Worm (Caenorhabditis elegans) whole organism, young adult: ENCODE results near the gene cin-4.

Source experiments
- B0019.2 ChIP-seq: fragments of 200-800 bp; sonication (Bioruptor generic); conservative IDR thresholded peaks from 2 replicates; pipeline ENCODE4 v1.3.6; 2022; ENCODE audit warnings: missing genetic modification reagents, missing genetic modification characterization, missing compliant biosample characterization
- D2030.7 ChIP-seq: fragments of 200-800 bp; sonication (Bioruptor generic); IDR thresholded peaks from 2 replicates; pipeline ENCODE4 v1.3.6; 2022; ENCODE audit warnings: missing genetic modification reagents, missing genetic modification characterization, missing compliant biosample characterization
- F33H1.4 ChIP-seq: fragments of 200-800 bp; sonication (Bioruptor generic); IDR thresholded peaks from 2 replicates; pipeline ENCODE4 v1.3.6; 2022; ENCODE audit warnings: missing genetic modification reagents, missing genetic modification characterization, missing compliant biosample characterization
- F52B5.7 ChIP-seq: sonication (generic microtip); optimal IDR thresholded peaks from 2 replicates; lab custom pipeline; 2016; ENCODE audit warnings: mild to moderate bottlenecking, missing genetic modification characterization, missing compliant biosample characterization
- Y95B8A.8 ChIP-seq: fragments of 200-800 bp; sonication (Bioruptor generic); IDR thresholded peaks from 2 replicates; pipeline ENCODE4 v1.3.6; 2022; ENCODE audit warnings: missing genetic modification reagents, missing genetic modification characterization, missing compliant biosample characterization
- attf-5 ChIP-seq: fragments of 200-800 bp; sonication (Bioruptor generic); optimal IDR thresholded peaks from 2 replicates; lab custom pipeline; 2018; ENCODE audit warnings: mild to moderate bottlenecking, missing genetic modification characterization, missing compliant biosample characterization
- cebp-1 ChIP-seq, 2 experiments: fragments of 200-800 bp in 1 of 2; sonication (Bioruptor generic) in 1 of 2; sonication (generic microtip) in 1 of 2; IDR thresholded peaks in 1 of 2; optimal IDR thresholded peaks in 1 of 2; 2 replicates each; pipeline versions ENCODE4 v1.3.6 to Lab custom; 2017 to 2022; ENCODE audit warnings: missing compliant biosample characterization in 2 of 2, missing genetic modification characterization in 2 of 2, mild to moderate bottlenecking in 1 of 2, missing genetic modification reagents in 1 of 2, moderate library complexity in 1 of 2
- ceh-91 ChIP-seq: fragments of 200-800 bp; sonication (Bioruptor generic); IDR thresholded peaks from 2 replicates; pipeline ENCODE4 v1.3.6; 2022; ENCODE audit warnings: missing genetic modification reagents, missing genetic modification characterization, missing compliant biosample characterization
- die-1 ChIP-seq: sonication (generic microtip); optimal IDR thresholded peaks from 2 replicates; lab custom pipeline; 2016; ENCODE audit warnings: missing genotype, mild to moderate bottlenecking, missing genetic modification characterization, missing compliant biosample characterization
- dox-1 ChIP-seq: fragments of 200-800 bp; sonication (Bioruptor generic); IDR thresholded peaks from 2 replicates; pipeline ENCODE4 v1.3.6; 2022; ENCODE audit warnings: missing genetic modification reagents, missing genetic modification characterization, missing compliant biosample characterization
- dpff-1 ChIP-seq: sonication (generic microtip); optimal IDR thresholded peaks from 2 replicates; lab custom pipeline; 2017; ENCODE audit warnings: mild to moderate bottlenecking, missing genetic modification characterization, missing compliant biosample characterization
- dpl-1 ChIP-seq: fragments of 150-350 bp; optimal IDR thresholded peaks from 2 replicates; lab custom pipeline; 2014; ENCODE audit warnings: missing biosample characterization, missing genetic modification reagents, missing genetic modification characterization
- efl-1 ChIP-seq: fragments of 150-350 bp; optimal IDR thresholded peaks from 2 replicates; lab custom pipeline; 2014; ENCODE audit warnings: missing biosample characterization, missing genetic modification reagents, missing genetic modification characterization
- egl-44 ChIP-seq: fragments of 200-800 bp; sonication (Bioruptor generic); IDR thresholded peaks from 2 replicates; pipeline ENCODE4 v1.3.6; 2022; ENCODE audit warnings: missing genetic modification reagents, missing genetic modification characterization, missing compliant biosample characterization
- egrh-3 ChIP-seq: fragments of 200-800 bp; sonication (Bioruptor generic); IDR thresholded peaks from 2 replicates; pipeline ENCODE4 v1.3.6; 2022; ENCODE audit warnings: missing genetic modification reagents, missing genetic modification characterization, missing compliant biosample characterization
- ets-4 ChIP-seq: fragments of 200-800 bp; sonication (Bioruptor generic); optimal IDR thresholded peaks from 2 replicates; lab custom pipeline; 2018; ENCODE audit warnings: mild to moderate bottlenecking, missing genetic modification characterization, missing compliant biosample characterization
- hlh-26 ChIP-seq: fragments of 200-800 bp; sonication (Bioruptor generic); conservative IDR thresholded peaks from 2 replicates; pipeline ENCODE4 v1.3.6; 2022; ENCODE audit warnings: missing genetic modification reagents, missing genetic modification characterization, missing compliant biosample characterization
- hmg-1.2 ChIP-seq: fragments of 200-800 bp; sonication (Bioruptor generic); IDR thresholded peaks from 2 replicates; pipeline ENCODE4 v1.3.6; 2022; ENCODE audit warnings: missing genetic modification reagents, missing genetic modification characterization, missing compliant biosample characterization
- lin-35 ChIP-seq, 3 experiments: fragments of 150-350 bp in 2 of 3; sonication (generic microtip) in 1 of 3; optimal IDR thresholded peaks; 2 replicates each; lab custom pipeline; 2014 to 2018; ENCODE audit warnings: missing biosample characterization in 3 of 3, missing genetic modification characterization in 3 of 3, missing genetic modification reagents in 3 of 3
- lin-54 ChIP-seq: fragments of 200-800 bp; sonication (Bioruptor generic); optimal IDR thresholded peaks from 2 replicates; lab custom pipeline; 2018; ENCODE audit warnings: mild to moderate bottlenecking, missing genetic modification characterization, missing compliant biosample characterization
- lsl-1 ChIP-seq: fragments of 200-800 bp; sonication (Bioruptor generic); optimal IDR thresholded peaks from 2 replicates; lab custom pipeline; 2018; ENCODE audit warnings: mild to moderate bottlenecking, missing genetic modification characterization, moderate library complexity, missing compliant biosample characterization
- madf-10 ChIP-seq: sonication (generic microtip); optimal IDR thresholded peaks from 2 replicates; lab custom pipeline; 2016; ENCODE audit warnings: mild to moderate bottlenecking, missing genetic modification characterization, missing compliant biosample characterization
- madf-3 ChIP-seq: fragments of 200-800 bp; sonication (Bioruptor generic); IDR thresholded peaks from 2 replicates; pipeline ENCODE4 v1.3.6; 2022; ENCODE audit warnings: missing genetic modification reagents, missing genetic modification characterization, missing compliant biosample characterization
- madf-6 ChIP-seq: fragments of 200-800 bp; sonication (Bioruptor generic); IDR thresholded peaks from 2 replicates; pipeline ENCODE4 v1.3.6; 2022; ENCODE audit warnings: missing genetic modification reagents, missing genetic modification characterization, missing compliant biosample characterization
- madf-8 ChIP-seq: fragments of 200-800 bp; sonication (Bioruptor generic); conservative IDR thresholded peaks from 2 replicates; pipeline ENCODE4 v1.3.6; 2022; ENCODE audit warnings: missing genetic modification reagents, missing genetic modification characterization, missing compliant biosample characterization
- mcd-1 ChIP-seq: fragments of 200-800 bp; sonication (Bioruptor generic); IDR thresholded peaks from 2 replicates; pipeline ENCODE4 v1.3.6; 2022; ENCODE audit warnings: missing genetic modification reagents, missing genetic modification characterization, missing compliant biosample characterization
- nhr-80 ChIP-seq: sonication (generic microtip); optimal IDR thresholded peaks from 2 replicates; lab custom pipeline; 2016; ENCODE audit warnings: missing genetic modification characterization, missing compliant biosample characterization
- pbrm-1 ChIP-seq: fragments of 200-800 bp; sonication (Bioruptor generic); IDR thresholded peaks from 2 replicates; pipeline ENCODE4 v1.3.6; 2022; ENCODE audit warnings: missing genetic modification reagents, missing genetic modification characterization, missing compliant biosample characterization
- repo-1 ChIP-seq: sonication (generic microtip); optimal IDR thresholded peaks from 2 replicates; lab custom pipeline; 2017; ENCODE audit warnings: mild to moderate bottlenecking, missing genetic modification characterization, missing compliant biosample characterization
- rpc-1 ChIP-seq, 2 experiments: fragments of 150-350 bp in 1 of 2; sonication (generic microtip) in 1 of 2; optimal IDR thresholded peaks; 2 replicates each; lab custom pipeline; 2014 to 2018; ENCODE audit warnings: missing biosample characterization in 1 of 2, missing genetic modification characterization in 1 of 2, missing genetic modification reagents in 1 of 2, missing genotype in 1 of 2
- snpc-1.1 ChIP-seq: sonication (generic microtip); optimal IDR thresholded peaks from 2 replicates; lab custom pipeline; 2017; ENCODE audit warnings: missing genetic modification characterization, mild to moderate bottlenecking, missing compliant biosample characterization, antibody characterized with exemption, moderate library complexity, missing genotype, missing genetic modification reagents; ENCODE audit not compliant: insufficient read depth
- snpc-1.3 ChIP-seq: sonication (generic microtip); optimal IDR thresholded peaks from 2 replicates; lab custom pipeline; 2017; ENCODE audit warnings: missing genetic modification characterization, mild to moderate bottlenecking, missing compliant biosample characterization, antibody characterized with exemption, moderate library complexity, missing genotype, missing genetic modification reagents; ENCODE audit not compliant: insufficient read depth
- snpc-3.4 ChIP-seq: sonication (generic microtip); optimal IDR thresholded peaks from 2 replicates; lab custom pipeline; 2017; ENCODE audit warnings: missing genetic modification characterization, mild to moderate bottlenecking, missing compliant biosample characterization, antibody characterized with exemption, moderate library complexity, missing genotype, missing genetic modification reagents
- snpc-4 ChIP-seq, 5 experiments: fragments of 150-350 bp in 1 of 5; sonication (generic microtip) in 4 of 5; optimal IDR thresholded peaks; 2 replicates each; lab custom pipeline; 2014 to 2018; ENCODE audit warnings: missing genetic modification characterization in 5 of 5, missing biosample characterization in 3 of 5, antibody characterized with exemption in 2 of 5, mild to moderate bottlenecking in 2 of 5, missing compliant biosample characterization in 2 of 5, missing genotype in 2 of 5, moderate library complexity in 2 of 5, missing genetic modification reagents in 1 of 5
- tbp1 ChIP-seq: fragments of 200-800 bp; sonication (Bioruptor generic); optimal IDR thresholded peaks from 2 replicates; lab custom pipeline; 2018; ENCODE audit warnings: mild to moderate bottlenecking, missing genetic modification characterization, missing compliant biosample characterization
- zfh-2 ChIP-seq: fragments of 200-800 bp; sonication (Bioruptor generic); conservative IDR thresholded peaks from 2 replicates; pipeline ENCODE4 v1.3.6; 2022; ENCODE audit warnings: missing genetic modification reagents, missing genetic modification characterization, missing compliant biosample characterization
- ztf-6 ChIP-seq: fragments of 200-800 bp; sonication (Bioruptor generic); IDR thresholded peaks from 2 replicates; pipeline ENCODE4 v1.3.6; 2022; ENCODE audit warnings: missing genetic modification reagents, missing genetic modification characterization, missing compliant biosample characterization

cin-4 gene

ce11 chrII:7049470-7049869 is 11.4 kb downstream of the cin-4 start:
- TF ChIP-seq zfh-2 (GFP tag; lab: Robert Waterston, UW) (peak; percentile 77), mcd-1 (0 out of 2 replicates have a peak, but pooled peaks have one; percentile 33), rpc-1 (optimal IDR thresholded peaks at IDR 0.05; lab: Kevin White, UChicago) (no peak), rpc-1 (tag; optimal IDR thresholded peaks at IDR 0.05; lab: Kevin White, UChicago) (no peak), egrh-3 (peak; percentile 47; the same call in 1 of the 2 replicates), F52B5.7 (tag; lab: Kevin White, UChicago) (peak; percentile 27), die-1 (peak; percentile 13), madf-6 (GFP tag; lab: Robert Waterston, UW) (0 out of 2 replicates have a peak, but pooled peaks have one; percentile 19), egl-44 (GFP tag; lab: Robert Waterston, UW) (no peak)

ce11 chrII:7050021-7050722 is 12.1 kb downstream of the cin-4 start, which contains the start of the genes tcer-1 and ZK1127.5:
TSS of gene tcer-1 (minus strand) at chrII:7050071.
TSS of gene ZK1127.5 (plus strand) at chrII:7050672.
- TF ChIP-seq madf-10 (tag; lab: Kevin White, UChicago) (no peak), ceh-91 (GFP tag; lab: Robert Waterston, UW) (peak; percentile 57; the same call in 1 of the 2 replicates), mcd-1 (peak; percentile 94), pbrm-1 (GFP tag; lab: Robert Waterston, UW) (no peak; the same call in 1 of the 2 replicates), hmg-1.2 (peak; percentile 39; the same call in 1 of the 2 replicates), Y95B8A.8 (no peak), dpff-1 (tag; lab: Kevin White, UChicago) (no peak), snpc-1.1 (tag; lab: Kevin White, UChicago) (peak; percentile 31), snpc-1.3 (tag; lab: Kevin White, UChicago) (peak; percentile 56), lin-54 (GFP tag; lab: Kevin White, UChicago) (peak; percentile 60), attf-5 (GFP tag; lab: Kevin White, UChicago) (peak; percentile 69), ztf-6 (no peak), hlh-26 (GFP tag; lab: Robert Waterston, UW) (no peak), dox-1 (peak; percentile 79), efl-1 (peak; percentile 87), snpc-4 (GFP tag; optimal IDR thresholded peaks at IDR 0.05; lab: Kevin White, UChicago) (no peak), snpc-4 (tag; optimal IDR thresholded peaks at IDR 0.05; lab: Kevin White, UChicago) (peak in 3 of 4 experiments; percentile 8 to 16 (median 13)), repo-1 (tag; lab: Kevin White, UChicago) (no peak), B0019.2 (no peak), D2030.7 (GFP tag; lab: Robert Waterston, UW) (0 out of 2 replicates have a peak, but pooled peaks have one; percentile 13), dpl-1 (GFP tag; lab: Kevin White, UChicago) (peak; percentile 63), lin-35 (GFP tag; optimal IDR thresholded peaks at IDR 0.05; lab: Kevin White, UChicago) (peak in 1 of 3 experiments; percentile 57), snpc-3.4 (tag; lab: Kevin White, UChicago) (peak; percentile 47), madf-3 (GFP tag; lab: Robert Waterston, UW) (peak; percentile 95), F33H1.4 (GFP tag; lab: Robert Waterston, UW) (0 out of 2 replicates have a peak, but pooled peaks have one; percentile 44), madf-6 (GFP tag; lab: Robert Waterston, UW) (peak; percentile 69), lsl-1 (GFP tag; lab: Kevin White, UChicago) (peak; percentile 65), nhr-80 (tag; lab: Kevin White, UChicago) (peak; percentile 1), madf-8 (GFP tag; lab: Robert Waterston, UW) (peak; percentile 60), ets-4 (GFP tag; lab: Kevin White, UChicago) (no peak), tbp1 (peak; percentile 26), cebp-1 (GFP tag; IDR thresholded peaks at IDR 0.05; lab: Robert Waterston, UW) (no peak), cebp-1 (tag; optimal IDR thresholded peaks at IDR 0.05; lab: Kevin White, UChicago) (peak; percentile 1)
- TF ChIP-seq, all 124 proteins: peak for 22
